Fruit fly (Drosophila melanogaster): ENCODE data around the gene Pex19.

Gene Pex19

dm6 chr2L:12093652-12094051 lies 2.0 kb downstream of the Pex19 start (continued):
- TF ChIP-seq gfzf (GFP tag; optimal IDR thresholded peaks at IDR 0.05) (peak; percentile 90), crp (GFP tag; optimal IDR thresholded peaks at IDR 0.05) (peak in 1 of 2 experiments; percentile 45), CG3726 (GFP tag; IDR thresholded peaks at IDR 0.05) (no peak), Hr51 (GFP tag; optimal IDR thresholded peaks at IDR 0.05) (no peak), sim (GFP tag; IDR thresholded peaks at IDR 0.05) (no peak), slbo (GFP tag; IDR thresholded peaks at IDR 0.05) (no peak), bab2 (GFP tag; optimal IDR thresholded peaks at IDR 0.05) (no peak), Mad (GFP tag; optimal IDR thresholded peaks at IDR 0.05) (no peak), croc (GFP tag; conservative IDR thresholded peaks at IDR 0.05) (no peak), CG6854 (GFP tag; optimal IDR thresholded peaks at IDR 0.05) (no peak), HLH54F (GFP tag; optimal IDR thresholded peaks at IDR 0.05) (no peak), CG9797 (GFP tag; optimal IDR thresholded peaks at IDR 0.05) (peak; percentile 98), CG17802 (tag; optimal IDR thresholded peaks at IDR 0.05) (no peak), CG10321 (GFP tag; IDR thresholded peaks at IDR 0.05) (no peak), lbe (GFP tag; optimal IDR thresholded peaks at IDR 0.05) (no peak), ssp (GFP tag; IDR thresholded peaks at IDR 0.05) (peak; percentile 43), grn (GFP tag; optimal IDR thresholded peaks at IDR 0.05) (no peak), wor (GFP tag; IDR thresholded peaks at IDR 0.05) (no peak), Jarid2 (GFP tag; optimal IDR thresholded peaks at IDR 0.05) (peak; percentile 24), CG11695 (GFP tag; IDR thresholded peaks at IDR 0.05) (no peak), CG2712 (tag; optimal IDR thresholded peaks at IDR 0.05) (peak; percentile 48), CG3281 (GFP tag; optimal IDR thresholded peaks at IDR 0.05) (no peak), CG17829 (tag; optimal IDR thresholded peaks at IDR 0.05) (peak; percentile 34), CG9437 (GFP tag; optimal IDR thresholded peaks at IDR 0.05) (no peak), CG12391 (tag; optimal IDR thresholded peaks at IDR 0.05) (peak; percentile 12), bbx (GFP tag; IDR thresholded peaks at IDR 0.05; ENCODE audit: partially characterized antibody) (peak; percentile 44), Chrac-16 (GFP tag; optimal IDR thresholded peaks at IDR 0.05) (no peak), CG9932 (GFP tag; IDR thresholded peaks at IDR 0.05) (no peak), Hey (tag; optimal IDR thresholded peaks at IDR 0.05) (no peak), CG7987 (GFP tag; optimal IDR thresholded peaks at IDR 0.05) (peak; percentile 4), disco-r (GFP tag; optimal IDR thresholded peaks at IDR 0.05) (no peak), bowl (GFP tag; IDR thresholded peaks at IDR 0.05) (no peak), sd (tag; optimal IDR thresholded peaks at IDR 0.05) (no peak), CG6689 (GFP tag; IDR thresholded peaks at IDR 0.05) (no peak), klu (GFP tag; IDR thresholded peaks at IDR 0.05) (no peak), Ets97D (GFP tag; optimal IDR thresholded peaks at IDR 0.05) (peak; percentile 84), chif (GFP tag; optimal IDR thresholded peaks at IDR 0.05) (no peak), Tbp (GFP tag; optimal IDR thresholded peaks at IDR 0.05) (no peak), tll (GFP tag; optimal IDR thresholded peaks at IDR 0.05) (peak in 1 of 2 experiments; percentile 72), zfh1 (GFP tag; IDR thresholded peaks at IDR 0.05) (no peak), E2f2 (GFP tag; IDR thresholded peaks at IDR 0.05) (peak; percentile 77), abd-A (tag; optimal IDR thresholded peaks at IDR 0.05) (no peak), HHEX (GFP tag; optimal IDR thresholded peaks at IDR 0.05) (no peak), Sry-δ (GFP tag; optimal IDR thresholded peaks at IDR 0.05) (peak; percentile 24), CG17385 (GFP tag; optimal IDR thresholded peaks at IDR 0.05) (no peak), Optix (GFP tag; IDR thresholded peaks at IDR 0.05) (no peak), fd3F (GFP tag; optimal IDR thresholded peaks at IDR 0.05) (no peak), CG13624 (GFP tag; optimal IDR thresholded peaks at IDR 0.05) (no peak), CG10431 (GFP tag; optimal IDR thresholded peaks at IDR 0.05) (no peak), Sry-β (GFP tag; optimal IDR thresholded peaks at IDR 0.05) (no peak), amos (GFP tag; IDR thresholded peaks at IDR 0.05; ENCODE audit: partially characterized antibody) (peak; percentile 11; the same call in 1 of the 2 replicates)

Measured in whole organism, embryonic.